Worm (Caenorhabditis elegans) whole organism, mixed stage, embryonic: ENCODE data around the gene rgs-2.

ENCODE experiments used
- M03D4.4 ChIP-seq: sonication (generic microtip); optimal IDR thresholded peaks from 2 replicates; lab custom pipeline; 2017; ENCODE audit warnings: mild to moderate bottlenecking, missing genetic modification characterization, missing compliant biosample characterization
- bed-3 ChIP-seq: fragments of 200-800 bp; sonication (Bioruptor generic); optimal IDR thresholded peaks from 3 replicates; lab custom pipeline; 2018; ENCODE audit warnings: mild to moderate bottlenecking, missing genetic modification characterization, moderate library complexity, missing compliant biosample characterization
- blmp-1 ChIP-seq: fragments of 150-350 bp; optimal IDR thresholded peaks from 2 replicates; lab custom pipeline; 2014; ENCODE audit warnings: missing biosample characterization, missing genetic modification characterization
- ceh-39 ChIP-seq: fragments of 150-350 bp; optimal IDR thresholded peaks from 2 replicates; lab custom pipeline; 2014; ENCODE audit warnings: missing biosample characterization, missing genetic modification characterization
- ceh-43 ChIP-seq: fragments of 200-800 bp; sonication (Bioruptor generic); optimal IDR thresholded peaks from 2 replicates; lab custom pipeline; 2018; ENCODE audit warnings: mild to moderate bottlenecking, missing genetic modification characterization, moderate library complexity, missing compliant biosample characterization
- ceh-83 ChIP-seq: fragments of 200-800 bp; sonication (Bioruptor generic); optimal IDR thresholded peaks from 2 replicates; lab custom pipeline; 2018; ENCODE audit warnings: mild to moderate bottlenecking, missing genetic modification characterization, missing compliant biosample characterization
- ces-1 ChIP-seq: fragments of 150-350 bp; optimal IDR thresholded peaks from 2 replicates; lab custom pipeline; 2014; ENCODE audit warnings: missing biosample characterization, missing genetic modification reagents, missing genetic modification characterization
- cnd-1 ChIP-seq: fragments of 200-800 bp; sonication (Bioruptor generic); optimal IDR thresholded peaks from 2 replicates; lab custom pipeline; 2018; ENCODE audit warnings: mild to moderate bottlenecking, missing genetic modification characterization, missing compliant biosample characterization
- drap-1 ChIP-seq: fragments of 200-800 bp; sonication (Bioruptor generic); optimal IDR thresholded peaks from 3 replicates; lab custom pipeline; 2018; ENCODE audit warnings: mild to moderate bottlenecking, missing genetic modification characterization, missing compliant biosample characterization
- elt-1 ChIP-seq: sonication (generic microtip); optimal IDR thresholded peaks from 2 replicates; lab custom pipeline; 2017; ENCODE audit warnings: missing genetic modification characterization, mild to moderate bottlenecking, missing compliant biosample characterization, antibody characterized with exemption, moderate library complexity, borderline replicate concordance; ENCODE audit not compliant: insufficient read depth
- elt-3 ChIP-seq: fragments of 150-350 bp; optimal IDR thresholded peaks from 2 replicates; lab custom pipeline; 2014; ENCODE audit warnings: missing biosample characterization, missing genetic modification characterization
- flh-1 ChIP-seq: fragments of 200-800 bp; sonication (Bioruptor generic); optimal IDR thresholded peaks from 2 replicates; lab custom pipeline; 2018; ENCODE audit warnings: mild to moderate bottlenecking, missing genetic modification characterization, moderate library complexity, missing compliant biosample characterization
- ham-2 ChIP-seq: fragments of 200-800 bp; sonication (Bioruptor generic); optimal IDR thresholded peaks from 2 replicates; lab custom pipeline; 2018; ENCODE audit warnings: mild to moderate bottlenecking, missing genetic modification characterization, missing compliant biosample characterization
- hlh-1 ChIP-seq: fragments of 150-350 bp; optimal IDR thresholded peaks from 2 replicates; lab custom pipeline; 2014; ENCODE audit warnings: missing biosample characterization, missing genetic modification reagents, missing genetic modification characterization
- lin-13 ChIP-seq: fragments of 150-350 bp; optimal IDR thresholded peaks from 2 replicates; lab custom pipeline; 2014; ENCODE audit warnings: missing biosample characterization, missing genetic modification characterization
- lin-32 ChIP-seq: fragments of 200-800 bp; sonication (Bioruptor generic); optimal IDR thresholded peaks from 2 replicates; lab custom pipeline; 2018; ENCODE audit warnings: mild to moderate bottlenecking, missing genetic modification characterization, missing compliant biosample characterization
- lsy-2 ChIP-seq: fragments of 150-350 bp; optimal IDR thresholded peaks from 2 replicates; lab custom pipeline; 2014; ENCODE audit warnings: missing biosample characterization, missing genetic modification characterization
- mab-5 ChIP-seq: fragments of 150-350 bp; optimal IDR thresholded peaks from 2 replicates; lab custom pipeline; 2014; ENCODE audit warnings: missing biosample characterization, missing genetic modification characterization
- mep-1 ChIP-seq: fragments of 150-350 bp; optimal IDR thresholded peaks from 2 replicates; lab custom pipeline; 2017; ENCODE audit warnings: missing biosample characterization, missing genetic modification reagents, missing genetic modification characterization, inconsistent platforms
- mls-2 ChIP-seq: sonication (generic microtip); optimal IDR thresholded peaks from 2 replicates; lab custom pipeline; 2016; ENCODE audit warnings: mild to moderate bottlenecking, missing genetic modification characterization, moderate library complexity, missing compliant biosample characterization
- nhr-12 ChIP-seq: fragments of 150-350 bp; optimal IDR thresholded peaks from 2 replicates; lab custom pipeline; 2014; ENCODE audit warnings: missing biosample characterization, missing genetic modification characterization
- nhr-2 ChIP-seq: fragments of 150-350 bp; optimal IDR thresholded peaks from 2 replicates; lab custom pipeline; 2014; ENCODE audit warnings: missing biosample characterization, missing genetic modification characterization
- nhr-237 ChIP-seq: fragments of 150-350 bp; optimal IDR thresholded peaks from 2 replicates; lab custom pipeline; 2014; ENCODE audit warnings: missing biosample characterization, missing genetic modification characterization
- nhr-28 ChIP-seq: fragments of 150-350 bp; optimal IDR thresholded peaks from 2 replicates; lab custom pipeline; 2014; ENCODE audit warnings: missing biosample characterization, missing genetic modification characterization
- nhr-76 ChIP-seq: sonication (generic microtip); optimal IDR thresholded peaks from 2 replicates; lab custom pipeline; 2017; ENCODE audit warnings: missing biosample characterization, missing genetic modification characterization
- pha-4 ChIP-seq: fragments of 150-350 bp; optimal IDR thresholded peaks from 2 replicates; lab custom pipeline; 2018; ENCODE audit warnings: missing biosample characterization, missing genetic modification reagents, missing genetic modification characterization
- sem-2 ChIP-seq: fragments of 200-800 bp; sonication (Bioruptor generic); optimal IDR thresholded peaks from 2 replicates; lab custom pipeline; 2018; ENCODE audit warnings: mild to moderate bottlenecking, missing genetic modification characterization, missing compliant biosample characterization
- snpc-4 ChIP-seq: fragments of 150-350 bp; optimal IDR thresholded peaks from 2 replicates; lab custom pipeline; 2014; ENCODE audit warnings: missing biosample characterization, missing genetic modification characterization
- sptf-1 ChIP-seq: sonication (generic microtip); optimal IDR thresholded peaks from 2 replicates; lab custom pipeline; 2017; ENCODE audit warnings: mild to moderate bottlenecking, missing genetic modification characterization, moderate library complexity, missing compliant biosample characterization
- tbx-8 ChIP-seq: fragments of 200-800 bp; sonication (Bioruptor generic); optimal IDR thresholded peaks from 2 replicates; lab custom pipeline; 2018; ENCODE audit warnings: mild to moderate bottlenecking, missing genetic modification characterization, moderate library complexity, missing compliant biosample characterization
- unc-120 ChIP-seq: sonication (generic microtip); optimal IDR thresholded peaks from 2 replicates; lab custom pipeline; 2017; ENCODE audit warnings: missing genetic modification characterization, missing compliant biosample characterization; ENCODE audit not compliant: poor library complexity, severe bottlenecking
- unc-39 ChIP-seq: fragments of 150-350 bp; optimal IDR thresholded peaks from 2 replicates; lab custom pipeline; 2014; ENCODE audit warnings: missing biosample characterization, missing genetic modification characterization
- unc-62 ChIP-seq: fragments of 150-350 bp; optimal IDR thresholded peaks from 2 replicates; lab custom pipeline; 2014; ENCODE audit warnings: missing biosample characterization, missing genetic modification reagents, missing genetic modification characterization
- zip-8 ChIP-seq: fragments of 150-350 bp; optimal IDR thresholded peaks from 2 replicates; lab custom pipeline; 2014; ENCODE audit warnings: missing biosample characterization, missing genetic modification characterization
- ztf-11 ChIP-seq: fragments of 150-350 bp; optimal IDR thresholded peaks from 2 replicates; lab custom pipeline; 2014; ENCODE audit warnings: missing biosample characterization, missing genetic modification characterization

The rgs-2 gene

ce11 chrX:12665799-12666198 is 46.7 kb upstream of the rgs-2 start:
- TF ChIP-seq unc-120 (no peak), tbx-8 (no peak), mep-1 (no peak), elt-3 (tag; lab: Kevin White, UChicago) (no peak)

ce11 chrX:12667804-12668511 is 44.5 kb upstream of the rgs-2 start, which contains the start of gene nhr-17:
TSS of gene nhr-17 (minus strand) at chrX:12667854.
- TF ChIP-seq cnd-1 (tag; lab: Kevin White, UChicago) (no peak), ceh-39 (tag; lab: Kevin White, UChicago) (no peak), lin-13 (tag; lab: Kevin White, UChicago) (no peak), flh-1 (GFP tag; lab: Kevin White, UChicago) (no peak), nhr-12 (tag; lab: Kevin White, UChicago) (no peak), ceh-43 (GFP tag; lab: Kevin White, UChicago) (no peak), snpc-4 (tag; lab: Kevin White, UChicago) (no peak)

ce11 chrX:12668941-12669501 is 43.4 kb upstream of the rgs-2 start:
- TF ChIP-seq mls-2 (tag; lab: Kevin White, UChicago) (no peak), drap-1 (GFP tag; lab: Kevin White, UChicago) (no peak), ztf-11 (no peak), nhr-2 (tag; lab: Kevin White, UChicago) (no peak), nhr-28 (no peak), nhr-12 (tag; lab: Kevin White, UChicago) (no peak), lin-32 (GFP tag; lab: Kevin White, UChicago) (no peak), ceh-43 (GFP tag; lab: Kevin White, UChicago) (no peak), nhr-76 (tag; lab: Kevin White, UChicago) (no peak), ham-2 (no peak), bed-3 (no peak), lin-13 (tag; lab: Kevin White, UChicago) (no peak), sem-2 (GFP tag; lab: Kevin White, UChicago) (no peak), hlh-1 (tag; lab: Kevin White, UChicago) (no peak), unc-39 (tag; lab: Kevin White, UChicago) (no peak), ces-1 (no peak), M03D4.4 (tag; lab: Kevin White, UChicago) (no peak), elt-3 (tag; lab: Kevin White, UChicago) (no peak)
- TF ChIP-seq, all 35 proteins: peak for 0

- TF ChIP-seq pha-4 (peak; percentile 35), drap-1 (GFP tag; lab: Kevin White, UChicago) (peak; percentile 23), ceh-43 (GFP tag; lab: Kevin White, UChicago) (no peak), mep-1 (peak; percentile 5), tbx-8 (no peak), flh-1 (GFP tag; lab: Kevin White, UChicago) (no peak), unc-120 (peak; percentile 92), lsy-2 (tag; lab: Kevin White, UChicago) (peak; percentile 10), nhr-28 (peak; percentile 34), elt-3 (tag; lab: Kevin White, UChicago) (peak; percentile 55), bed-3 (no peak), hlh-1 (tag; lab: Kevin White, UChicago) (peak; percentile 72), snpc-4 (tag; lab: Kevin White, UChicago) (no peak), nhr-237 (tag; lab: Kevin White, UChicago) (peak; percentile 74), ces-1 (peak; percentile 82), mab-5 (tag; lab: Kevin White, UChicago) (no peak), sptf-1 (tag; lab: Kevin White, UChicago) (peak; percentile 68), ztf-11 (peak; percentile 10), nhr-2 (tag; lab: Kevin White, UChicago) (peak; percentile 13), ham-2 (peak; percentile 43), mls-2 (tag; lab: Kevin White, UChicago) (peak; percentile 76), cnd-1 (tag; lab: Kevin White, UChicago) (no peak), unc-62 (GFP tag; lab: Kevin White, UChicago) (peak; percentile 89), unc-39 (tag; lab: Kevin White, UChicago) (no peak), blmp-1 (tag; lab: Kevin White, UChicago) (no peak), ceh-83 (GFP tag; lab: Kevin White, UChicago) (no peak), lin-32 (GFP tag; lab: Kevin White, UChicago) (no peak), nhr-76 (tag; lab: Kevin White, UChicago) (no peak), elt-1 (tag; lab: Kevin White, UChicago) (no peak), nhr-12 (tag; lab: Kevin White, UChicago) (peak; percentile 10), M03D4.4 (tag; lab: Kevin White, UChicago) (peak; percentile 48), zip-8 (tag; lab: Kevin White, UChicago) (no peak), ceh-39 (tag; lab: Kevin White, UChicago) (no peak), lin-13 (tag; lab: Kevin White, UChicago) (no peak), sem-2 (GFP tag; lab: Kevin White, UChicago) (no peak)
Observed at ce11 chrX:12670385-12670784, 42.1 kb upstream of the rgs-2 start.
